Fruit fly (Drosophila melanogaster) whole organism, embryonic: Measurements from ENCODE around the gene CG31872.

Source experiments
- Abd-B ChIP-seq: fragments of 200-800 bp; sonication (Bioruptor generic); optimal IDR thresholded peaks from 2 replicates; lab custom pipeline; 2018; ENCODE audit warnings: missing biosample characterization, mild to moderate bottlenecking, missing genetic modification characterization, moderate library complexity
- B-H1 ChIP-seq: fragments of 200-800 bp; sonication (Bioruptor generic); IDR thresholded peaks from 3 replicates; pipeline ENCODE4 v1.3.6; 2022; ENCODE audit warnings: missing biosample characterization, missing genetic modification characterization
- BtbVII ChIP-seq: fragments of 200-800 bp; sonication (Bioruptor generic); optimal IDR thresholded peaks from 3 replicates; lab custom pipeline; 2017; ENCODE audit warnings: missing biosample characterization, mild to moderate bottlenecking, missing genetic modification characterization
- CG10274 ChIP-seq: fragments of 200-800 bp; sonication (Bioruptor generic); optimal IDR thresholded peaks from 3 replicates; lab custom pipeline; 2017; ENCODE audit warnings: missing biosample characterization, mild to moderate bottlenecking, missing genetic modification characterization
- CG10654 ChIP-seq: fragments of 200-800 bp; sonication (Bioruptor generic); optimal IDR thresholded peaks from 2 replicates; lab custom pipeline; 2016; ENCODE audit warnings: missing biosample characterization, missing genetic modification characterization
- CG12155 ChIP-seq: fragments of 200-800 bp; sonication (Bioruptor generic); optimal IDR thresholded peaks from 3 replicates; lab custom pipeline; 2016; ENCODE audit warnings: missing biosample characterization, missing genetic modification characterization
- CG12299 ChIP-seq: fragments of 200-800 bp; sonication (Bioruptor generic); optimal IDR thresholded peaks from 2 replicates; lab custom pipeline; 2018; ENCODE audit warnings: missing biosample characterization, mild to moderate bottlenecking, missing genetic modification characterization
- CG14860 ChIP-seq: fragments of 200-800 bp; sonication (Bioruptor generic); IDR thresholded peaks from 3 replicates; pipeline ENCODE4 v1.3.6; 2022; ENCODE audit warnings: missing biosample characterization, missing genetic modification characterization; ENCODE audit not compliant: partially characterized antibody
- CG14965 ChIP-seq: fragments of 200-800 bp; sonication (Bioruptor generic); optimal IDR thresholded peaks from 2 replicates; lab custom pipeline; 2016; ENCODE audit warnings: missing biosample characterization, missing genetic modification characterization, borderline replicate concordance
- CG2875 ChIP-seq: fragments of 200-800 bp; sonication (Bioruptor generic); optimal IDR thresholded peaks from 2 replicates; lab custom pipeline; 2017; ENCODE audit warnings: missing biosample characterization, mild to moderate bottlenecking, missing genetic modification characterization, missing genetic modification reagents
- CG32532 ChIP-seq: fragments of 200-800 bp; sonication (Bioruptor generic); IDR thresholded peaks from 2 replicates; pipeline ENCODE4 v1.3.6; 2022; ENCODE audit warnings: missing biosample characterization, missing genetic modification characterization
- CG32772 ChIP-seq: fragments of 200-800 bp; sonication (Bioruptor generic); IDR thresholded peaks from 2 replicates; pipeline ENCODE4 v1.3.6; 2022; ENCODE audit warnings: missing biosample characterization, missing genetic modification characterization
- CG34376 ChIP-seq: fragments of 200-800 bp; sonication (Bioruptor generic); optimal IDR thresholded peaks from 2 replicates; lab custom pipeline; 2018; ENCODE audit warnings: missing biosample characterization, mild to moderate bottlenecking, missing genetic modification characterization
- CG4282 ChIP-seq: fragments of 200-800 bp; sonication (Bioruptor generic); optimal IDR thresholded peaks from 2 replicates; lab custom pipeline; 2016; ENCODE audit warnings: missing biosample characterization, missing genetic modification characterization
- CG4328 ChIP-seq: fragments of 200-800 bp; sonication (Bioruptor generic); optimal IDR thresholded peaks from 3 replicates; lab custom pipeline; 2017; ENCODE audit warnings: missing biosample characterization, missing genetic modification reagents, missing genetic modification characterization
- CG4820 ChIP-seq: fragments of 200-800 bp; sonication (Bioruptor generic); optimal IDR thresholded peaks from 3 replicates; lab custom pipeline; 2016; ENCODE audit warnings: missing biosample characterization, missing genetic modification characterization
- CG9727 ChIP-seq: fragments of 200-800 bp; sonication (Bioruptor generic); optimal IDR thresholded peaks from 3 replicates; lab custom pipeline; 2017; ENCODE audit warnings: missing biosample characterization, mild to moderate bottlenecking, missing genetic modification characterization
- Camta ChIP-seq: fragments of 200-800 bp; sonication (Bioruptor generic); optimal IDR thresholded peaks from 2 replicates; lab custom pipeline; 2016; ENCODE audit warnings: missing biosample characterization, missing genetic modification characterization
- CoRest ChIP-seq: fragments of 200-800 bp; sonication (Bioruptor generic); optimal IDR thresholded peaks from 3 replicates; lab custom pipeline; 2018; ENCODE audit warnings: missing biosample characterization, mild to moderate bottlenecking, missing genetic modification characterization, moderate library complexity
- D19A ChIP-seq: fragments of 200-800 bp; optimal IDR thresholded peaks from 3 replicates; lab custom pipeline; 2019; ENCODE audit warnings: missing biosample characterization, mild to moderate bottlenecking, missing genetic modification characterization, moderate library complexity
- Dad ChIP-seq: fragments of 200-800 bp; sonication (Bioruptor generic); optimal IDR thresholded peaks from 3 replicates; lab custom pipeline; 2016; ENCODE audit warnings: missing biosample characterization, missing genetic modification characterization
- Dek ChIP-seq: fragments of 200-800 bp; sonication (Bioruptor generic); optimal IDR thresholded peaks from 3 replicates; lab custom pipeline; 2019; ENCODE audit warnings: missing biosample characterization, mild to moderate bottlenecking, missing genetic modification characterization, moderate library complexity
- Dp ChIP-seq: fragments of 200-800 bp; sonication (Bioruptor generic); optimal IDR thresholded peaks from 2 replicates; lab custom pipeline; 2018; ENCODE audit warnings: missing biosample characterization, mild to moderate bottlenecking, missing genetic modification characterization, moderate library complexity
- Drgx ChIP-seq: fragments of 200-800 bp; sonication (Bioruptor generic); IDR thresholded peaks from 2 replicates; pipeline ENCODE4 v1.3.6; 2022; ENCODE audit warnings: missing biosample characterization, missing genetic modification characterization
- ERR ChIP-seq: fragments of 200-800 bp; sonication (Bioruptor generic); optimal IDR thresholded peaks from 2 replicates; lab custom pipeline; 2016; ENCODE audit warnings: missing biosample characterization, missing genetic modification characterization
- Fer2 ChIP-seq: fragments of 200-800 bp; sonication (Bioruptor generic); optimal IDR thresholded peaks from 2 replicates; lab custom pipeline; 2018; ENCODE audit warnings: missing biosample characterization, mild to moderate bottlenecking, missing genetic modification characterization, moderate library complexity
- Fer3 ChIP-seq: fragments of 200-800 bp; sonication (Bioruptor generic); optimal IDR thresholded peaks from 2 replicates; lab custom pipeline; 2018; ENCODE audit warnings: missing biosample characterization, mild to moderate bottlenecking, missing genetic modification characterization, moderate library complexity
- Gsc ChIP-seq: fragments of 200-800 bp; sonication (Bioruptor generic); IDR thresholded peaks from 2 replicates; pipeline ENCODE4 v1.3.6; 2022; ENCODE audit warnings: missing biosample characterization, missing genetic modification characterization
- HmgD ChIP-seq: fragments of 200-800 bp; sonication (Bioruptor generic); optimal IDR thresholded peaks from 3 replicates; lab custom pipeline; 2016; ENCODE audit warnings: missing biosample characterization, missing genetic modification characterization
- Hmx ChIP-seq: fragments of 200-800 bp; sonication (Bioruptor generic); optimal IDR thresholded peaks from 2 replicates; lab custom pipeline; 2016; ENCODE audit warnings: missing biosample characterization, missing genetic modification characterization
- Med ChIP-seq: fragments of 200-800 bp; sonication (Bioruptor generic); peaks from one replicate; lab custom pipeline; 2016; ENCODE audit warnings: missing biosample characterization, missing genetic modification characterization, mild to moderate bottlenecking, inconsistent platforms, moderate library complexity
- Meics ChIP-seq: fragments of 200-800 bp; sonication (Bioruptor generic); optimal IDR thresholded peaks from 2 replicates; lab custom pipeline; 2017; ENCODE audit warnings: missing biosample characterization, mild to moderate bottlenecking, missing genetic modification characterization
- NfI ChIP-seq: fragments of 200-800 bp; sonication (Bioruptor generic); optimal IDR thresholded peaks from 3 replicates; lab custom pipeline; 2018; ENCODE audit warnings: missing biosample characterization, mild to moderate bottlenecking, missing genetic modification characterization, moderate library complexity
- Rfx ChIP-seq: fragments of 200-800 bp; sonication (Bioruptor generic); IDR thresholded peaks from 2 replicates; pipeline ENCODE4 v1.3.6; 2022; ENCODE audit warnings: missing biosample characterization, missing genetic modification characterization
- Sry-δ ChIP-seq: fragments of 200-800 bp; sonication (Bioruptor generic); optimal IDR thresholded peaks from 2 replicates; lab custom pipeline; 2016; ENCODE audit warnings: missing biosample characterization, missing genetic modification characterization
- TFAM ChIP-seq: fragments of 200-800 bp; sonication (Bioruptor generic); optimal IDR thresholded peaks from 2 replicates; lab custom pipeline; 2017; ENCODE audit warnings: missing biosample characterization, missing genetic modification characterization, inconsistent platforms
- bsh ChIP-seq, 2 experiments: fragments of 200-800 bp; sonication (Bioruptor generic); optimal IDR thresholded peaks; 2 replicates each; lab custom pipeline; 2017 to 2018; ENCODE audit warnings: mild to moderate bottlenecking in 2 of 2, missing biosample characterization in 2 of 2, missing genetic modification characterization in 2 of 2, moderate library complexity in 1 of 2
- cg ChIP-seq: fragments of 200-800 bp; sonication (Bioruptor generic); optimal IDR thresholded peaks from 3 replicates; lab custom pipeline; 2019; ENCODE audit warnings: missing biosample characterization, mild to moderate bottlenecking, missing genetic modification characterization, moderate library complexity
- crc ChIP-seq: fragments of 200-800 bp; sonication (Bioruptor generic); optimal IDR thresholded peaks from 2 replicates; lab custom pipeline; 2016; ENCODE audit warnings: missing biosample characterization, missing genetic modification characterization
- dm ChIP-seq: fragments of 200-800 bp; sonication (Bioruptor generic); optimal IDR thresholded peaks from 3 replicates; lab custom pipeline; 2016; ENCODE audit warnings: missing biosample characterization, missing genetic modification characterization
- dmrt99B ChIP-seq: fragments of 200-800 bp; sonication (Bioruptor generic); optimal IDR thresholded peaks from 2 replicates; lab custom pipeline; 2018; ENCODE audit warnings: missing biosample characterization, mild to moderate bottlenecking, missing genetic modification characterization, moderate library complexity
- ftz-f1 ChIP-seq: fragments of 200-800 bp; sonication (Bioruptor generic); optimal IDR thresholded peaks from 2 replicates; lab custom pipeline; 2016; ENCODE audit warnings: missing biosample characterization, missing genetic modification characterization
- gem ChIP-seq: fragments of 200-800 bp; sonication (Bioruptor generic); optimal IDR thresholded peaks from 2 replicates; lab custom pipeline; 2019; ENCODE audit warnings: missing biosample characterization, mild to moderate bottlenecking, missing genetic modification characterization, moderate library complexity
- gsb ChIP-seq: fragments of 200-800 bp; sonication (Bioruptor generic); IDR thresholded peaks from 2 replicates; pipeline ENCODE4 v1.3.6; 2022; ENCODE audit warnings: missing biosample characterization, missing genetic modification characterization
- kah ChIP-seq: fragments of 200-800 bp; sonication (Bioruptor generic); optimal IDR thresholded peaks from 2 replicates; lab custom pipeline; 2018; ENCODE audit warnings: missing biosample characterization, mild to moderate bottlenecking, missing genetic modification characterization
- klu ChIP-seq: fragments of 200-800 bp; sonication (Bioruptor generic); IDR thresholded peaks from 2 replicates; pipeline ENCODE4 v1.3.6; 2022; ENCODE audit warnings: missing biosample characterization, missing genetic modification characterization
- oc ChIP-seq: fragments of 200-800 bp; sonication (Bioruptor generic); optimal IDR thresholded peaks from 2 replicates; lab custom pipeline; 2018; ENCODE audit warnings: missing biosample characterization, mild to moderate bottlenecking, missing genetic modification characterization, moderate library complexity
- pnt ChIP-seq: fragments of 200-800 bp; sonication (Bioruptor generic); optimal IDR thresholded peaks from 3 replicates; lab custom pipeline; 2016; ENCODE audit warnings: missing biosample characterization, missing genetic modification characterization
- salm ChIP-seq: fragments of 200-800 bp; sonication (Bioruptor generic); optimal IDR thresholded peaks from 2 replicates; lab custom pipeline; 2018; ENCODE audit warnings: missing biosample characterization, mild to moderate bottlenecking, missing genetic modification characterization
- sug ChIP-seq: fragments of 200-800 bp; optimal IDR thresholded peaks from 2 replicates; lab custom pipeline; 2019; ENCODE audit warnings: missing biosample characterization, mild to moderate bottlenecking, missing genetic modification characterization, moderate library complexity
- ttk ChIP-seq: fragments of 200-800 bp; sonication (Bioruptor generic); IDR thresholded peaks from 2 replicates; pipeline ENCODE4 v2.1.2; 2022; ENCODE audit warnings: missing biosample characterization, missing genetic modification characterization
- tx ChIP-seq: fragments of 200-800 bp; sonication (Bioruptor generic); optimal IDR thresholded peaks from 2 replicates; lab custom pipeline; 2016; ENCODE audit warnings: missing biosample characterization, missing genetic modification characterization

CG31872 gene

DNA sequence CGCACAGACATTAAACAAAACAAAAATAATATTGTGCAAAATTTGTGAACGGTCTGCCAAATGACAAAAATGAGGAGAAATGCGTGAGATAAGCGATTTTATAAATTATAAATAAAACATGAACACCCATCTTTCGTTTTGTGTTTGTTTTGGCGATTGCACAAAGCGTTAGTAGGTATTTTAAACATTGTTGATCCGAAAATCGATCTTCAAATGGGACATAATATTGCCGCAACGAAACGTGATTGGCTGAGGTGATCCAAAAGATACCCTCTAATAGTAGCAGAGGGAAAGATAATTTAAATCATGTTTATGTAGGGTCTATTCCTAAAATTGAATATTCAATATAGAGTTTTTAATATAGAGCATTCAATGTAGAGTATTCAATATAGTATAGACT lies 39.8 kb downstream of the CG31872 start (continued):
- TF ChIP-seq gem (tag; lab: Kevin White, UChicago) (peak; percentile 17), CG12299 (tag; lab: Kevin White, UChicago) (no peak), Fer2 (tag; lab: Kevin White, UChicago) (no peak), Med (peak; percentile 74), ftz-f1 (no peak), dm (GFP tag; lab: Kevin White, UChicago) (no peak), CG34376 (GFP tag; lab: Kevin White, UChicago) (no peak), Dek (tag; lab: Kevin White, UChicago) (no peak), CG10654 (GFP tag; lab: Kevin White, UChicago) (no peak), Camta (GFP tag; lab: Kevin White, UChicago) (no peak), BtbVII (GFP tag; lab: Kevin White, UChicago) (no peak), dmrt99B (tag; lab: Kevin White, UChicago) (peak; percentile 12), bsh (GFP tag; optimal IDR thresholded peaks at IDR 0.05; lab: Kevin White, UChicago) (no peak), gsb (GFP tag; lab: Robert Waterston, UW) (no peak), ttk (GFP tag; lab: Robert Waterston, UW) (no peak), oc (no peak), crc (GFP tag; lab: Kevin White, UChicago) (no peak), B-H1 (GFP tag; lab: Robert Waterston, UW) (no peak), Hmx (GFP tag; lab: Kevin White, UChicago) (no peak), D19A (tag; lab: Kevin White, UChicago) (peak; percentile 16), ERR (GFP tag; lab: Kevin White, UChicago) (no peak), kah (GFP tag; lab: Kevin White, UChicago) (no peak), Rfx (peak; percentile 22; the same call in 1 of the 2 replicates), CG14860 (GFP tag; lab: Robert Waterston, UW) (no peak), salm (tag; lab: Kevin White, UChicago) (no peak), NfI (GFP tag; lab: Kevin White, UChicago) (no peak), Drgx (no peak), tx (GFP tag; lab: Kevin White, UChicago) (no peak), CG14965 (GFP tag; lab: Kevin White, UChicago) (no peak), Gsc (no peak), pnt (GFP tag; lab: Kevin White, UChicago) (no peak), CG32772 (GFP tag; lab: Robert Waterston, UW) (no peak), Dad (GFP tag; lab: Kevin White, UChicago) (no peak), CG9727 (GFP tag; lab: Kevin White, UChicago) (no peak), cg (GFP tag; lab: Kevin White, UChicago) (no peak), CG4820 (GFP tag; lab: Kevin White, UChicago) (no peak), HmgD (no peak), Dp (GFP tag; lab: Kevin White, UChicago) (no peak), CG12155 (no peak), TFAM (GFP tag; lab: Kevin White, UChicago) (no peak), CoRest (tag; lab: Kevin White, UChicago) (no peak), CG32532 (GFP tag; lab: Robert Waterston, UW) (peak; percentile 28; the same call in 1 of the 2 replicates), Abd-B (no peak), Fer3 (tag; lab: Kevin White, UChicago) (no peak), CG4328 (GFP tag; lab: Kevin White, UChicago) (no peak), CG2875 (GFP tag; lab: Kevin White, UChicago) (no peak), Meics (peak; percentile 5), klu (GFP tag; lab: Robert Waterston, UW) (no peak), Sry-δ (GFP tag; lab: Kevin White, UChicago) (no peak), CG4282 (GFP tag; lab: Kevin White, UChicago) (no peak), CG10274 (GFP tag; lab: Kevin White, UChicago) (no peak), sug (tag; lab: Kevin White, UChicago) (no peak)
